Worm (Caenorhabditis elegans) whole organism, L1 larva: ENCODE data around the gene sprr-3.

Experiments
- ama-1 ChIP-seq: fragments of 150-350 bp; optimal IDR thresholded peaks from 2 replicates; lab custom pipeline; 2014
- ceh-90 ChIP-seq: sonication (generic microtip); optimal IDR thresholded peaks from 2 replicates; lab custom pipeline; 2016; ENCODE audit warnings: missing genetic modification characterization, missing compliant biosample characterization
- ces-1 ChIP-seq: fragments of 150-350 bp; optimal IDR thresholded peaks from 2 replicates; lab custom pipeline; 2014; ENCODE audit warnings: missing biosample characterization, missing genetic modification reagents, missing genetic modification characterization
- dpl-1 ChIP-seq, 3 experiments: fragments of 150-350 bp in 2 of 3; sonication (generic microtip) in 1 of 3; optimal IDR thresholded peaks; 2 replicates each; lab custom pipeline; 2014 to 2017; ENCODE audit warnings: missing biosample characterization in 3 of 3, missing genetic modification characterization in 3 of 3, missing genetic modification reagents in 3 of 3
- egl-27 ChIP-seq, 2 experiments: fragments of 150-350 bp in 1 of 2; sonication (generic microtip); optimal IDR thresholded peaks; 3 replicates each; lab custom pipeline; 2017 to 2018; ENCODE audit warnings: missing biosample characterization in 2 of 2, missing genetic modification characterization in 2 of 2, missing genetic modification reagents in 2 of 2
- fkh-10 ChIP-seq: sonication (generic microtip); optimal IDR thresholded peaks from 2 replicates; lab custom pipeline; 2017; ENCODE audit warnings: missing biosample characterization, missing genetic modification reagents, missing genetic modification characterization
- lin-13 ChIP-seq: fragments of 150-350 bp; optimal IDR thresholded peaks from 2 replicates; lab custom pipeline; 2014; ENCODE audit warnings: missing biosample characterization, missing genetic modification reagents, missing genetic modification characterization
- nhr-11 ChIP-seq: fragments of 150-350 bp; optimal IDR thresholded peaks from 2 replicates; lab custom pipeline; 2014; ENCODE audit warnings: missing biosample characterization, missing genetic modification characterization
- skn-1 ChIP-seq: fragments of 150-350 bp; optimal IDR thresholded peaks from 2 replicates; lab custom pipeline; 2014; ENCODE audit warnings: missing biosample characterization, missing genetic modification characterization
- unc-130 ChIP-seq: fragments of 150-350 bp; optimal IDR thresholded peaks from 2 replicates; lab custom pipeline; 2017; ENCODE audit warnings: missing biosample characterization, missing genetic modification characterization, inconsistent platforms
- ztf-11 ChIP-seq, 2 experiments: sonication (generic microtip); optimal IDR thresholded peaks; 2 replicates each; lab custom pipeline; 2016 to 2017; ENCODE audit warnings: missing genetic modification characterization in 2 of 2, missing biosample characterization in 1 of 2, missing compliant biosample characterization in 1 of 2

- TF ChIP-seq ceh-90 (tag; lab: Kevin White, UChicago): no peak
- TF ChIP-seq lin-13 (GFP tag; lab: Kevin White, UChicago): no peak
- TF ChIP-seq fkh-10: no peak
- no peak for TF ChIP-seq skn-1
- no peak for TF ChIP-seq ces-1 (GFP tag; lab: Kevin White, UChicago)
- no peak for TF ChIP-seq unc-130 (tag; lab: Kevin White, UChicago)
- no peak for TF ChIP-seq dpl-1 (GFP tag; optimal IDR thresholded peaks at IDR 0.05; lab: Kevin White, UChicago)
- TF ChIP-seq ama-1 (lab: Kevin White, UChicago): no peak
- TF ChIP-seq egl-27 (tag; optimal IDR thresholded peaks at IDR 0.05; lab: Kevin White, UChicago): no peak
- no peak for TF ChIP-seq ztf-11 (tag; optimal IDR thresholded peaks at IDR 0.05; lab: Kevin White, UChicago)
- no peak for TF ChIP-seq nhr-11 (tag; lab: Kevin White, UChicago)
These were observed 31.0 kb downstream of the sprr-3 start for ce11 chrIV:2573122-2573521.
